Fruit fly (Drosophila melanogaster) whole organism, prepupa: ENCODE data around the gene RpLP1.

Experiments used
- CG11294 ChIP-seq: fragments of 200-800 bp; sonication (Bioruptor generic); IDR thresholded peaks from 2 replicates; pipeline ENCODE4 v1.3.6; 2022; ENCODE audit warnings: missing biosample characterization, missing genetic modification characterization
- CG11762 ChIP-seq: fragments of 200-800 bp; sonication (Bioruptor generic); optimal IDR thresholded peaks from 3 replicates; lab custom pipeline; 2016; ENCODE audit warnings: missing biosample characterization, missing genetic modification characterization; ENCODE audit not compliant: insufficient read depth
- CG11902 ChIP-seq: fragments of 200-800 bp; sonication (Bioruptor generic); optimal IDR thresholded peaks from 3 replicates; lab custom pipeline; 2016; ENCODE audit warnings: missing biosample characterization, missing genetic modification characterization
- CG15336 ChIP-seq: fragments of 200-800 bp; sonication (Bioruptor generic); IDR thresholded peaks from 2 replicates; pipeline ENCODE4 v1.3.6; 2022; ENCODE audit warnings: missing biosample characterization, missing genetic modification characterization
- CG1621 ChIP-seq: fragments of 200-800 bp; sonication (Bioruptor generic); optimal IDR thresholded peaks from 3 replicates; lab custom pipeline; 2018; ENCODE audit warnings: missing biosample characterization, mild to moderate bottlenecking, missing genetic modification characterization
- CG3032 ChIP-seq: fragments of 200-800 bp; optimal IDR thresholded peaks from 2 replicates; lab custom pipeline; 2019; ENCODE audit warnings: missing biosample characterization, mild to moderate bottlenecking, missing genetic modification characterization, moderate library complexity
- CG34406 ChIP-seq: fragments of 200-800 bp; sonication (Bioruptor generic); optimal IDR thresholded peaks from 3 replicates; lab custom pipeline; 2016; ENCODE audit warnings: missing biosample characterization, missing genetic modification characterization
- CG6163 ChIP-seq: fragments of 200-800 bp; sonication (Bioruptor generic); IDR thresholded peaks from 3 replicates; pipeline ENCODE4 v1.3.6; 2022; ENCODE audit warnings: missing biosample characterization, missing genetic modification characterization
- CG7368 ChIP-seq: fragments of 200-800 bp; sonication (Bioruptor generic); optimal IDR thresholded peaks from 3 replicates; lab custom pipeline; 2016; ENCODE audit warnings: missing biosample characterization, missing genetic modification characterization
- CG8119 ChIP-seq: fragments of 200-800 bp; sonication (Bioruptor generic); IDR thresholded peaks from 3 replicates; pipeline ENCODE4 v1.3.6; 2022; ENCODE audit warnings: missing biosample characterization, missing genetic modification characterization
- Eip78C ChIP-seq: fragments of 200-800 bp; sonication (Bioruptor generic); peaks from one replicate; lab custom pipeline; 2016; ENCODE audit warnings: missing biosample characterization, missing genetic modification characterization
- Ets21C ChIP-seq: fragments of 200-800 bp; sonication (Bioruptor generic); optimal IDR thresholded peaks from 3 replicates; lab custom pipeline; 2016; ENCODE audit warnings: missing biosample characterization, missing genetic modification characterization
- Hr38 ChIP-seq: sonication (Bioruptor generic); optimal IDR thresholded peaks from 2 replicates; lab custom pipeline; 2016; ENCODE audit warnings: missing biosample characterization, missing genetic modification characterization
- Hr4 ChIP-seq: fragments of 200-800 bp; sonication (Bioruptor generic); optimal IDR thresholded peaks from 3 replicates; lab custom pipeline; 2016; ENCODE audit warnings: missing biosample characterization, missing genetic modification characterization
- Lpt ChIP-seq: fragments of 200-800 bp; sonication (Bioruptor generic); optimal IDR thresholded peaks from 3 replicates; lab custom pipeline; 2016; ENCODE audit warnings: missing biosample characterization, missing genetic modification characterization
- Met ChIP-seq: fragments of 200-800 bp; sonication (Bioruptor generic); optimal IDR thresholded peaks from 3 replicates; lab custom pipeline; 2016; ENCODE audit warnings: missing biosample characterization, missing genetic modification characterization
- OdsH ChIP-seq: fragments of 200-800 bp; sonication (Bioruptor generic); optimal IDR thresholded peaks from 3 replicates; lab custom pipeline; 2016; ENCODE audit warnings: missing biosample characterization, missing genetic modification characterization
- Sox15 ChIP-seq: fragments of 200-800 bp; sonication (Bioruptor generic); optimal IDR thresholded peaks from 3 replicates; lab custom pipeline; 2016; ENCODE audit warnings: missing biosample characterization, missing genetic modification characterization
- dac ChIP-seq: fragments of 200-800 bp; sonication (Bioruptor generic); optimal IDR thresholded peaks from 2 replicates; lab custom pipeline; 2017; ENCODE audit warnings: missing biosample characterization, mild to moderate bottlenecking, missing genetic modification characterization
- dsx ChIP-seq: fragments of 200-800 bp; optimal IDR thresholded peaks from 3 replicates; lab custom pipeline; 2019; ENCODE audit warnings: missing biosample characterization, mild to moderate bottlenecking, missing genetic modification characterization, moderate library complexity; ENCODE audit not compliant: poor library complexity, severe bottlenecking
- eg ChIP-seq: fragments of 200-800 bp; sonication (Bioruptor generic); IDR thresholded peaks from 3 replicates; pipeline ENCODE4 v1.3.6; 2022; ENCODE audit warnings: missing biosample characterization, missing genetic modification characterization
- esn ChIP-seq: fragments of 200-800 bp; sonication (Bioruptor generic); optimal IDR thresholded peaks from 2 replicates; lab custom pipeline; 2016; ENCODE audit warnings: missing biosample characterization, mild to moderate bottlenecking, missing genetic modification characterization, moderate library complexity
- fd59A ChIP-seq: fragments of 200-800 bp; sonication (Bioruptor generic); optimal IDR thresholded peaks from 2 replicates; lab custom pipeline; 2017; ENCODE audit warnings: missing biosample characterization, mild to moderate bottlenecking, missing genetic modification characterization, missing genetic modification reagents
- lz ChIP-seq: fragments of 200-800 bp; sonication (Bioruptor generic); optimal IDR thresholded peaks from 3 replicates; lab custom pipeline; 2016; ENCODE audit warnings: missing biosample characterization, missing genetic modification characterization
- net ChIP-seq: fragments of 200-800 bp; sonication (Bioruptor generic); optimal IDR thresholded peaks from 3 replicates; lab custom pipeline; 2016; ENCODE audit warnings: missing biosample characterization, missing genetic modification characterization
- pdm3 ChIP-seq: fragments of 200-800 bp; sonication (Bioruptor generic); optimal IDR thresholded peaks from 3 replicates; lab custom pipeline; 2016; ENCODE audit warnings: missing biosample characterization, missing genetic modification characterization
- salr ChIP-seq, 2 experiments: fragments of 200-800 bp; sonication (Bioruptor generic); optimal IDR thresholded peaks; 3 replicates each; lab custom pipeline; 2016 to 2018; ENCODE audit warnings: missing biosample characterization in 2 of 2, missing genetic modification characterization in 2 of 2, mild to moderate bottlenecking in 1 of 2
- ss ChIP-seq, 2 experiments: fragments of 200-800 bp; sonication (Bioruptor generic); optimal IDR thresholded peaks; 2 replicates in 1 of 2; 3 replicates in 1 of 2; lab custom pipeline; 2017 to 2018; ENCODE audit warnings: mild to moderate bottlenecking in 2 of 2, missing biosample characterization in 2 of 2, missing genetic modification characterization in 2 of 2, moderate library complexity in 1 of 2
- svp ChIP-seq: fragments of 200-800 bp; sonication (Bioruptor generic); peaks from one replicate; lab custom pipeline; 2016; ENCODE audit warnings: missing biosample characterization, missing genetic modification characterization

RpLP1 gene

DNA sequence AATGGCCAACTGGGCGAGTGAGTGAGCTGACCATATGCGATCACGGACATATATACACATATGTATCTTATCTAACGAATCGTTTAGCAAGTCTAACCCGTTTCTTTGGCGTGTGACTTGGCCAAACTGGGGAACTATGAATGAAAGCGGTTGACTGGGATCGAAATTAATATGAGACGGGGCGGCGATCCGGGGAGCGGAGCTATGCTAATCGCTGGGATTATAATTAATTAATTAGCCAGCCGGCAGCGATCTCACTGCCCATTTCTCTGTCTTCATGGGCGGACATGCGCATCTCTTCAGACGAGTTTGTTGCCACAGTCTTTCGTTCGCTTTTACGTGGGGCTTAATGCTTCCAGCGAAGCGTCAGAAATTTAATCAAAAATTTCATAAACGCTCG is 27.2 kb upstream of the RpLP1 start:
- no peak for TF ChIP-seq CG3032

DNA sequence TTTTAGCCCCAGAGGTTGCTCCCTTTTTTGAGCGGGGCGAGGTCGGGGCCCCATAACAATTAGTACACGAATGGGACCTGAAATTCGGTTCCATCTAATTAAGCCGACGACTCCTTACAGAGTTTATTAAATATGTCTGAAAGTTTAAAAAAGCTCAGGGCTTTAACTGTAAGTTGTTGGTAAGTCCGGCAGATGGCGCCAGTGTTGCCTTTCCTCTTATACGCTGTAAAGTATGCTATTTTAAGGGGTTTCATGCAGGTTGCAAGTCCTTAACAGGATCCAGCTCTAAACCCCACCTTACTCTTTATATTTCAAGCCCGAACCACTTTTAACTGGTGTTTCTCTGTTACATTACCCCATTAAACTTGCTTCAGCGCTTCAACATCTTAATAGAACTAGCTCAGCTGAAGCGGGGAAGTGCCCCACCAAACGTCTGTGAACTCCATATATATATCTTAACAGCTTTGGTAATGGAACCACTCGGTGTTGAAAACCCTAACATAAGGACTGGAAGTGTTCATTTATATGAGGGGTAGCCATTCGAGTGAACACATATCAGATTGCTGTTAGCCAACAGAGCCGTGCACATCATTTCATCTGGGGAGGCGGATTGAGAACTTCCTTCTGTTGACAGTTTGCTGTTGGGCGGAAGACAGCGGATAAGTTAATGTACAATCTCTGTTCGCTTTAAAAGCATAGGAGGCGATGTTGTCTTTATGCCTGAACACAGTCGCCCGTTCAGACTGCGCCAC is 24.2 kb upstream of the RpLP1 start:
- TF ChIP-seq net (no peak), dsx (GFP tag; lab: Kevin White, UChicago) (peak; percentile 63), Eip78C (GFP tag; lab: Kevin White, UChicago) (peak; percentile 9), svp (GFP tag; lab: Kevin White, UChicago) (no peak)
- TF ChIP-seq, all 60 proteins: peak for 2

DNA sequence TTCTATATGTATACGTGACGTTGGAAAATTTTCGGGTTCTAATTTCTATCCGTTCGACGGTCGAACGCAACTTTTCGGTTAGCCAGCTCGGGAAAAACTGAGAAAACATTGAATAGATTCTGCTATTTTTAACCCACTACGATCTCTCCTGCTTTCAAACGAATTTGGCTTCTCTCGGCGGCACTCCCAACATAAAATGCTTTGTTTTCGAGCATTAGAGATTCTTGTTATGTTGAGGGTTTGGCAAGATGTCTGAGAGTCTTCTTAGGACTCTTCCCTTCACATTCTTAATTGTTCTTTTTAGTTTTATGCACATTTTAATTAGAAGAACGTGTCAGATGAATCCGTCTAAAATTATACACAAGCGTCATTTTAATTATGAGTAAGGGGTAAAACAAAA is 17.7 kb upstream of the RpLP1 start, which contains the start of gene CG4213:
Gene CG4213, minus strand, starts transcription at position 101 of the 400 bp plus-strand sequence.
- TF ChIP-seq Sox15 (GFP tag; lab: Kevin White, UChicago) (no peak), lz (GFP tag; lab: Kevin White, UChicago) (no peak), svp (GFP tag; lab: Kevin White, UChicago) (no peak), CG34406 (GFP tag; lab: Kevin White, UChicago) (no peak), CG11762 (GFP tag; lab: Kevin White, UChicago) (no peak), Ets21C (GFP tag; lab: Kevin White, UChicago) (no peak), CG1621 (no peak), pdm3 (GFP tag; lab: Kevin White, UChicago) (no peak)

DNA sequence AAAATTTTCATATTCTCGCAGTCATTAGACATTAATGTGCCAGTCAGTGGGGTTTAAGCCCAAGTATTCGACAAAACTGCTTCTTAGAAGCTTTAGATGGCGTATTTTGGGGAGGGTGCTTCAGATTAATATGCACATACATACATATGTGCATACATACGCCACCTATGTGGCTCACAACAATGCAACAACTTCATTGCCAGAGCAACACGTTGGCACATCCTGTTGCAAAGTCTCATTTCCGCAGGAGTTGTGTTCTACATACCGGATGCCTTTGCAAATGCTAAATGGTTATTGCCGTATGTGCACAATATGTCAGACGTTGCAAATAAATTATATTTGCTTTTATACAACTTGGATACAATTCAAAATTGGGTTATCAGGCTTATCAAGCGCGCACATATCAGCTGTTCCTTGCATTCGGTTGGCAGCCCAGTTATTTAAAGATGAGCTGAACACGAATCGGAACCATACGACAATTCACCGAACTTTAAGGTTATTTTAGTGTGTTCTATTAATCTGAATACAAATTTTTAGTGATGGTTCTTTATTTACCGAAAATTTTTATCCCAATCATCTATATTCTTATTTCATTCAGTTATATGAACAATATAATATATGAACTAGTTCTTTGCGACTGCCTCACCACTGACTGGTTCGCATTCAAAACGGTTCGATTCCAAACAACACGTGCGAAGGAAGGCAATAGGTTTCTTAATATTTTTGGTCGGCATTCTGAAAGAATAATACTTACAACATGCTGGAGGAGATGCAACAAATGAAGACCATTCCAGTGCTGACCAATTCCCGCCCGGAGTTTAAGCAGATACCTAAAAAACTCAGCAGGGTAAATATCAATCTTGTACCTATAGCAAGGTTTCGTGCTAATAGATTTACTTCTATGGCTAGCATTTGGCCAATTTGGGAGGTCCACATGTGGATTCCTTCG is 15.9 kb upstream of the RpLP1 start, which contains the start of gene Polr1B:
Gene Polr1B, plus strand, starts transcription at position 659 of the 949 bp plus-strand sequence.
- TF ChIP-seq CG6163 (GFP tag; lab: Robert Waterston, UW) (peak; percentile 33; the same call in 1 of the 3 replicates), esn (peak; percentile 36), lz (GFP tag; lab: Kevin White, UChicago) (peak; percentile 13), eg (GFP tag; lab: Robert Waterston, UW) (no peak)
- TF ChIP-seq, all 60 proteins: peak for 3

DNA sequence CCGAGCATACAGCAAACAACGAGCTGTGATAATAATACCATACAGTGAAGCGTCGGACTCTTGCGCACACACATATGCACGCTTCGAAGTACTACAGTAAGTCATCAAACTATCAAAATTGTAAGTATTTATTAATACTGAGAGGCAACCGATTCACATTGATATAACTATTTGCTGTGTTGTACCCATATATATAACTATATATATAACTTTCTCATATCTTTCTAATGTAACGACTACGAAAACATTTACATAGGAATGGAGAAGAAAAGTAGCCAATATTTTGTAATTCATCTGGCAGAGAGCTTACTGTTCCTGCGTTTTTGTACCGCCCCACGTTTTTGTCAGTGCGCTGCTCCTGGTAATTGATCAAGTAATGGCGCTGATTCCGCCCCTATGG is 6.8 kb upstream of the RpLP1 start:
- TF ChIP-seq ss (GFP tag; optimal IDR thresholded peaks at IDR 0.05; lab: Kevin White, UChicago) (no peak), CG3032 (peak; percentile 42), CG11762 (GFP tag; lab: Kevin White, UChicago) (peak; percentile 26), dac (GFP tag; lab: Kevin White, UChicago) (peak; percentile 3), CG11902 (no peak), salr (GFP tag; optimal IDR thresholded peaks at IDR 0.05; lab: Kevin White, UChicago) (peak in 1 of 2 experiments; percentile 41), CG15336 (peak; percentile 66), CG7368 (GFP tag; lab: Kevin White, UChicago) (no peak), CG11294 (peak; percentile 14; the same call in 1 of the 2 replicates), fd59A (GFP tag; lab: Kevin White, UChicago) (peak; percentile 22), CG8119 (GFP tag; lab: Robert Waterston, UW) (peak; percentile 70), Hr4 (GFP tag; lab: Kevin White, UChicago) (peak; percentile 81), Lpt (GFP tag; lab: Kevin White, UChicago) (no peak), Met (GFP tag; lab: Kevin White, UChicago) (no peak), Hr38 (GFP tag; lab: Kevin White, UChicago) (no peak)

DNA sequence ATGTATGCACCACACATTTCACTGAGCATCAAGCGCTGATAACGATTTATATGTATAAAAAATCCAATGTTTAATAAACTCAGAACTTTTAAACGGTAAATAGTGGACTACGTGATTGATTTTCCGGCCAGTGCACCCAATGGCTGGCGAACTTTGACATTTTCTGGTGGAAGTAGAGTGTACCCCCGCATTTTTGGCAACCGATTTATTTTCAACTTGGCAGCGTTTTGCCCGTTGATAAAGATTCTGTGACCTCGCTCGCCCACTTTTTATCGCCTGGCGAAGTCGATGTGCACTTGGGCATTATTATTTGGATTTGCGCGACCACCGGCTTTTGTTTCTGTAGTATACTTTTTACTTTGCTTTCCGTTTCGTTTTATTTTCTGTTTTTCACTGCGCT is 5.9 kb upstream of the RpLP1 start:
- TF ChIP-seq OdsH (GFP tag; lab: Kevin White, UChicago) (no peak), CG6163 (GFP tag; lab: Robert Waterston, UW) (0 out of 3 replicates have a peak, but pooled peaks have one; percentile 5), svp (GFP tag; lab: Kevin White, UChicago) (peak; percentile 94), CG11902 (no peak), esn (no peak)
